Fruit fly (Drosophila melanogaster): ENCODE measurements around the gene H.

H gene

DNA sequence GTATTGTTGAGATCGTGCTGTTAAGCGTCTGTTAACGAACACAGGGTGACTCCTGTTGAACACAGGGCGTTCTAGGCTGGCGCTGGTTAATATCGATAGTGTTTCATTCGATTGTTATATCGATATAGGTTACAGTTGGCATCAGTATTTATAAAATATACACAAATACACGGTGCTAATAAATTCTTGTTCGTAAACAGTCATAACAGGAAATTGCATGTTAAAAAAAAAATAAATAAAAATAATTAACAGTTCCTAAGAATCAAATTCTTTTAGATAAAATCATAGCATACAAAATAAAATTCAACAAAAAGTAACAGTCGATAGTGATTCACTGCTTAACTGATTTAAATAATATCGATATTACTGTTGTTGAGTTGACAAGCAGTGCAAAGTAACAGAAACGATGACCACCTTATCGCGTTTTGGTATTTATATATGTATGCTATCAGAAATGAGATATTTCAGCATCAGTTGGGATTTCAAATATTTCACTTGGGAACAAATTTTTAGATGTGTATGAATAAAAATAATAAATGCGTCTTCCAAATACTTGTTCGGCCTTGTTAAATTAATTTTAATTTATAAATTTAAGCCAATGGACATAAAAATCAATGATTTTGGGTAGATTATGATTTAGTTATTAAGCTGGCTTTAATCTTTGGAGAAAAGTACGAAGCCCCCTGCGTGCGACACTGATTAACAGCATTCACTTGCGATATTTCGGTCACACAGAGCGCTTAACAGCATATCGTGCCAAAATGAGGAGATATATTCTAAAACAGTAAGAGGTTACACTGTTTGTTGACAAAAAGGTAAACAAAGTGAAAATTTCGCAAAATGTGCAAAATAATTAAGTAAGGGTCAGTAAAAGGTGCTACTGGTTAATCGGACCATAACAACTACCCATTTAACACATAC is 13.2 kb downstream of the H start, which contains the start of the genes Pi3K92E and Lrrk:
Gene Pi3K92E, minus strand, starts transcription at position 59 of the 921 bp plus-strand sequence.
Gene Lrrk, plus strand, starts transcription at position 807 of the 921 bp plus-strand sequence.
- TF ChIP-seq CG32121 (GFP tag; IDR thresholded peaks at IDR 0.05), result no peak
- peak; percentile 27 for TF ChIP-seq CG34367 (tag; optimal IDR thresholded peaks at IDR 0.05)
- TF ChIP-seq CG4496 (GFP tag; IDR thresholded peaks at IDR 0.05), result 0 out of 3 replicates have a peak, but pooled peaks have one; percentile 37

DNA sequence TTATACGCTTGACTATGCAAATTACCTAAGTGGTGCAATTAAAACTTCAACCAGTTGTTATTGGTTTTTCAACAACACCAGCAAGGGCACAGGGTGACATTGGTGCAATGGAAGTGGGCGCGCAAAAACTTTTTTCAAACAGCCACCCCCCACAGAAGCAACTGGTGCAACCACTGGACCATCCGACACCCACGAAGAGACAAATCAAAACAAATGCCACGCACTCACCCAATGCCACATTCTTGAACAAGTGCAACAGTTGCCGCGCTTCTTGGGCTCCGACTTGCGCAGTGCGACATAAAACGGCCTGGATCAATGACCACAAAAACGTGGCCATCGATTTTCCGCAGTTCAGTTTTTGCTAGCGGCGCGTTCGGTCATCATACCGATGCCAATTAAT is 14.0 kb downstream of the H start:
- TF ChIP-seq gl (tag; optimal IDR thresholded peaks at IDR 0.05) (no peak), D1 (tag; optimal IDR thresholded peaks at IDR 0.05) (no peak), CG13204 (GFP tag; optimal IDR thresholded peaks at IDR 0.05) (no peak), CG12605 (GFP tag; IDR thresholded peaks at IDR 0.05) (peak; percentile 95), CG14655 (GFP tag; optimal IDR thresholded peaks at IDR 0.05) (no peak), Ets98B (GFP tag; IDR thresholded peaks at IDR 0.05) (0 out of 2 replicates have a peak, but pooled peaks have one; percentile 16), Snoo (tag; optimal IDR thresholded peaks at IDR 0.05) (no peak), fd96Ca (GFP tag; IDR thresholded peaks at IDR 0.05) (no peak)

DNA sequence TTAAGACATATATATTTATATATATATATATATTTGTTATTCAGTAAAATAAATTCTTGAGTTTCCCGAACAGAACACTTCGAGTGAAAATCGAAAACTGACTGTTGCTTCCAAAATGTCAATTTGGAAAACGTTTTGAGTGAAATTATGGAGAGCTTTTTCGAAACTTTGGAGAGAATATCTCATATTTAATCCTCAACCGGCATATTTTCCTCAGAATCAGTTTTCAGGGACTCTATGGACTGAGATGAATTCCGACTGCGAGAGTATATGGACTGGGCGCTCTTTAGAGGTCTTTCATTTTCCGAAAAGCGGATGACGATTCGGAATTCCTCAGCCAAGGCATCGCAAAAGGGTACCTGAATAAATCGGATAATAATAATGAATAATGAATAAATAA is 26.9 kb downstream of the H start, which contains the start of gene GluRIIE:
Gene GluRIIE, minus strand, starts transcription at position 101 of the 400 bp plus-strand sequence.
- TF ChIP-seq CG8159 (tag; optimal IDR thresholded peaks at IDR 0.05) (no peak), D1 (tag; optimal IDR thresholded peaks at IDR 0.05) (no peak), CG10348 (GFP tag; IDR thresholded peaks at IDR 0.05) (no peak), Ets98B (GFP tag; IDR thresholded peaks at IDR 0.05) (no peak), CG15710 (tag; optimal IDR thresholded peaks at IDR 0.05) (no peak), CG8301 (tag; optimal IDR thresholded peaks at IDR 0.05) (no peak), CG17806 (tag; optimal IDR thresholded peaks at IDR 0.05) (no peak), EcR (GFP tag; optimal IDR thresholded peaks at IDR 0.05) (no peak), CG34367 (tag; optimal IDR thresholded peaks at IDR 0.05) (no peak), gl (tag; optimal IDR thresholded peaks at IDR 0.05) (no peak), Pif1A (GFP tag; optimal IDR thresholded peaks at IDR 0.05) (no peak), CG9948 (tag; optimal IDR thresholded peaks at IDR 0.05) (no peak), CG32121 (GFP tag; IDR thresholded peaks at IDR 0.05) (no peak), CG12605 (GFP tag; IDR thresholded peaks at IDR 0.05) (no peak), CG4496 (GFP tag; IDR thresholded peaks at IDR 0.05) (no peak), Pif1B (GFP tag; optimal IDR thresholded peaks at IDR 0.05) (no peak), CG14655 (GFP tag; optimal IDR thresholded peaks at IDR 0.05) (no peak), CG13204 (GFP tag; optimal IDR thresholded peaks at IDR 0.05) (no peak), rn (GFP tag; IDR thresholded peaks at IDR 0.05) (no peak), fd96Ca (GFP tag; IDR thresholded peaks at IDR 0.05) (no peak)

DNA sequence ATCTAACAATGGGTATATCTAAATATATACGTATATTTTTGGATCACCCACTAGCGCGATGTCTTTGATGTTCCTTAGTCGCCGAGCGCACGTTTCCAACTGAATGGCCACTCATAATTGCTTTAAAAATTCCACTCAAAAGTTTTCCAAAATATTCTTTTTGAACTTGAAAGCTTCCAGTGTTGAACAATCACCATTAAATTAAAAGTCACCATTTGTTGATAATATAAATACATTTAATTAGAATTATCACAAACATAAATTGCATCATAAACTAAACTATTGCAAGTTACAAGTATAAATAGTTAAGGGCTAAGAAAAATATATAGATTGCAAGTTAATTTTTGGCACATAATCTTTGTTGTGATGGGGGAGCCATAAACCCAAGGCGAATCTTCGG is 30.6 kb downstream of the H start, which contains the start of gene GluRIID:
Gene GluRIID, minus strand, starts transcription at position 101 of the 400 bp plus-strand sequence.
- TF ChIP-seq Snoo (tag; optimal IDR thresholded peaks at IDR 0.05) (no peak), CG4496 (GFP tag; IDR thresholded peaks at IDR 0.05) (no peak), gl (tag; optimal IDR thresholded peaks at IDR 0.05) (no peak), D1 (tag; optimal IDR thresholded peaks at IDR 0.05) (no peak), CG34367 (tag; optimal IDR thresholded peaks at IDR 0.05) (no peak), CG14655 (GFP tag; optimal IDR thresholded peaks at IDR 0.05) (no peak), fd96Ca (GFP tag; IDR thresholded peaks at IDR 0.05) (no peak), CG8301 (tag; optimal IDR thresholded peaks at IDR 0.05) (no peak), CG10348 (GFP tag; IDR thresholded peaks at IDR 0.05) (no peak), EcR (GFP tag; optimal IDR thresholded peaks at IDR 0.05) (no peak), CG15710 (tag; optimal IDR thresholded peaks at IDR 0.05) (no peak), Pif1A (GFP tag; optimal IDR thresholded peaks at IDR 0.05) (no peak)

DNA sequence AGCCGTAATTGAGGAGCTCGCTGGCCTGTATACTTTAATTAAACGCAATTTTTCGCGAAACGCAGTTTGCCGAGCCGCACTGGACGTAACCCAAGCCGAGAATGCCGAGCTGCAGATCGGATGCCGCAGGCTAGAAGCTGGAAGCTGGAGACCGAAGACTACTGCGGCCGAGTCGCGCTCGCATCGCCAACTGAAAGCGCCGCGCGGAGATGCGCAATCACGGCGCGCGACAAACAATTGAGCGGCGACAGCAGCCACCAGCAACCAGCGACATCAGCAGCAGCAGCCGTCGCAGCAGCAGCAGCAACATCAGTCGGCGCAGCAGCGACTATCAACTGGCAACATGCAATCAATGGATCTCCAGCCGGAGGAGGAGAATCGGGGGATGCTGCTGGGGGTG is 34.9 kb downstream of the H start:
- TF ChIP-seq D1 (tag; optimal IDR thresholded peaks at IDR 0.05) (no peak), CG4496 (GFP tag; IDR thresholded peaks at IDR 0.05) (peak; percentile 60), Snoo (tag; optimal IDR thresholded peaks at IDR 0.05) (no peak), CG14655 (GFP tag; optimal IDR thresholded peaks at IDR 0.05) (no peak), CG13204 (GFP tag; optimal IDR thresholded peaks at IDR 0.05) (no peak), CG10348 (GFP tag; IDR thresholded peaks at IDR 0.05) (no peak), CG12605 (GFP tag; IDR thresholded peaks at IDR 0.05) (no peak), CG34367 (tag; optimal IDR thresholded peaks at IDR 0.05) (no peak), CG8159 (tag; optimal IDR thresholded peaks at IDR 0.05) (no peak), CG17806 (tag; optimal IDR thresholded peaks at IDR 0.05) (no peak), Pif1A (GFP tag; optimal IDR thresholded peaks at IDR 0.05) (no peak), fd96Ca (GFP tag; IDR thresholded peaks at IDR 0.05) (peak; percentile 81), gl (tag; optimal IDR thresholded peaks at IDR 0.05) (no peak), CG8301 (tag; optimal IDR thresholded peaks at IDR 0.05) (no peak), Ets98B (GFP tag; IDR thresholded peaks at IDR 0.05) (peak; percentile 69), Pif1B (GFP tag; optimal IDR thresholded peaks at IDR 0.05) (no peak), CG15710 (tag; optimal IDR thresholded peaks at IDR 0.05) (no peak), rn (GFP tag; IDR thresholded peaks at IDR 0.05) (no peak), CG32121 (GFP tag; IDR thresholded peaks at IDR 0.05) (peak; percentile 77), CG9948 (tag; optimal IDR thresholded peaks at IDR 0.05) (no peak), EcR (GFP tag; optimal IDR thresholded peaks at IDR 0.05) (no peak)

DNA sequence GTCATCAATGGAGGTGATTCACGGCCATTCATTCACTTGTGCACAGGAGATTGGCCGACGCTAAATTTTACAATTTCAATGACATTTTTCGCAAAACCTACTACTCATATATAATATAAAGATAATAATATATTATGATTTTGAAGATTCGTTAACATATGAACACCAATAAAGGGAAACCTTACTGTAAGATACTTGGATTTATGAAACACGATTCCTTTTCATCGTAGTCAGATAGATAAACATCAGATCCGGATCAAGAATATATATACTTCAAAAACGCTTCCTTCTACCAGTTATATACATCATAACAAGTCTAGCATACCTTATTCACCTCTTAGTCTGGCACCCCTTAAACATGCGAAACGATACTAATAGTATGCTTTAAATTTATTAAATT is 38.1 kb downstream of the H start, which contains the start of gene Nep4:
Gene Nep4, minus strand, starts transcription at position 101 of the 400 bp plus-strand sequence.
- TF ChIP-seq CG9948 (tag; optimal IDR thresholded peaks at IDR 0.05) (no peak), Pif1A (GFP tag; optimal IDR thresholded peaks at IDR 0.05) (no peak), gl (tag; optimal IDR thresholded peaks at IDR 0.05) (no peak), CG13204 (GFP tag; optimal IDR thresholded peaks at IDR 0.05) (no peak), CG17806 (tag; optimal IDR thresholded peaks at IDR 0.05) (no peak), fd96Ca (GFP tag; IDR thresholded peaks at IDR 0.05) (no peak), CG32121 (GFP tag; IDR thresholded peaks at IDR 0.05) (no peak), Pif1B (GFP tag; optimal IDR thresholded peaks at IDR 0.05) (no peak), EcR (GFP tag; optimal IDR thresholded peaks at IDR 0.05) (no peak), CG15710 (tag; optimal IDR thresholded peaks at IDR 0.05) (no peak), Snoo (tag; optimal IDR thresholded peaks at IDR 0.05) (no peak), CG34367 (tag; optimal IDR thresholded peaks at IDR 0.05) (no peak), CG10348 (GFP tag; IDR thresholded peaks at IDR 0.05) (no peak), CG14655 (GFP tag; optimal IDR thresholded peaks at IDR 0.05) (no peak), CG12605 (GFP tag; IDR thresholded peaks at IDR 0.05) (no peak)

Measured in whole organism, pupa.